Fruit fly (Drosophila melanogaster): ENCODE results near the gene aub.

The aub gene

dm6 chr2L:11041074-11041473 lies 39.8 kb upstream of the aub start:
- no peak for TF ChIP-seq phol (tag; optimal IDR thresholded peaks at IDR 0.05)
- TF ChIP-seq CG6813 (GFP tag; optimal IDR thresholded peaks at IDR 0.05): no peak
- no peak for TF ChIP-seq Dp (GFP tag; optimal IDR thresholded peaks at IDR 0.05)
- no peak for TF ChIP-seq CG3407 (GFP tag; optimal IDR thresholded peaks at IDR 0.05)
- no peak for TF ChIP-seq CG12155 (GFP tag; optimal IDR thresholded peaks at IDR 0.05)
- TF ChIP-seq Doc3 (GFP tag; IDR thresholded peaks at IDR 0.05; ENCODE audit: partially characterized antibody): no peak
- TF ChIP-seq Rfx (GFP tag; IDR thresholded peaks at IDR 0.05): no peak
- TF ChIP-seq Six4 (GFP tag; optimal IDR thresholded peaks at IDR 0.05): no peak
- TF ChIP-seq bbx (GFP tag; IDR thresholded peaks at IDR 0.05; ENCODE audit: partially characterized antibody): no peak
- no peak for TF ChIP-seq CG10979 (tag; optimal IDR thresholded peaks at IDR 0.05)
- no peak for TF ChIP-seq odd (GFP tag; optimal IDR thresholded peaks at IDR 0.05)
- TF ChIP-seq hb (GFP tag; IDR thresholded peaks at IDR 0.05; ENCODE audit: partially characterized antibody): no peak
- no peak for TF ChIP-seq CG10654 (GFP tag; optimal IDR thresholded peaks at IDR 0.05)
- no peak for TF ChIP-seq pan (optimal IDR thresholded peaks at IDR 0.05)
- TF ChIP-seq pan (GFP tag; optimal IDR thresholded peaks at IDR 0.05 in 1 of 2, IDR thresholded peaks at IDR 0.05 in 1 of 2): no peak
- TF ChIP-seq HHEX (GFP tag; optimal IDR thresholded peaks at IDR 0.05): no peak

- no peak for TF ChIP-seq CG8359 (GFP tag; optimal IDR thresholded peaks at IDR 0.05; ENCODE audit: borderline replicate concordance)
- TF ChIP-seq yki (optimal IDR thresholded peaks at IDR 0.05): no peak
- TF ChIP-seq HLH4C (GFP tag; IDR thresholded peaks at IDR 0.05; ENCODE audit: partially characterized antibody): no peak
- TF ChIP-seq inv (GFP tag; IDR thresholded peaks at IDR 0.05; ENCODE audit: partially characterized antibody): no peak
- TF ChIP-seq Pdp1 (GFP tag; optimal IDR thresholded peaks at IDR 0.05): peak in 1 of 2 experiments; percentile 79
- TF ChIP-seq run (tag; optimal IDR thresholded peaks at IDR 0.05): peak; percentile 16
- TF ChIP-seq pros (GFP tag; optimal IDR thresholded peaks at IDR 0.05): no peak
- TF ChIP-seq sens-2 (GFP tag; IDR thresholded peaks at IDR 0.05): 0 out of 2 replicates have a peak, but pooled peaks have one; percentile 15
- TF ChIP-seq sug (tag; optimal IDR thresholded peaks at IDR 0.05): peak; percentile 77
- TF ChIP-seq bbx (GFP tag; IDR thresholded peaks at IDR 0.05; ENCODE audit: partially characterized antibody): no peak
- TF ChIP-seq sd (tag; optimal IDR thresholded peaks at IDR 0.05): peak; percentile 13
- no peak for TF ChIP-seq CG18599 (GFP tag; optimal IDR thresholded peaks at IDR 0.05)
- TF ChIP-seq CG13894 (tag; optimal IDR thresholded peaks at IDR 0.05): peak; percentile 61
- TF ChIP-seq MESR4 (GFP tag; optimal IDR thresholded peaks at IDR 0.05): no peak
- TF ChIP-seq sqz (GFP tag; optimal IDR thresholded peaks at IDR 0.05): peak; percentile 35
- no peak for TF ChIP-seq ftz-f1 (GFP tag; optimal IDR thresholded peaks at IDR 0.05)
- TF ChIP-seq CG2199 (GFP tag; IDR thresholded peaks at IDR 0.05): 0 out of 3 replicates have a peak, but pooled peaks have one; percentile 33
- TF ChIP-seq scrt (GFP tag; optimal IDR thresholded peaks at IDR 0.05): no peak
- no peak for TF ChIP-seq Aef1 (GFP tag; IDR thresholded peaks at IDR 0.05)
- no peak for TF ChIP-seq CG11695 (GFP tag; IDR thresholded peaks at IDR 0.05)
- TF ChIP-seq sim (GFP tag; IDR thresholded peaks at IDR 0.05): no peak
- TF ChIP-seq Antp (GFP tag; optimal IDR thresholded peaks at IDR 0.05): no peak
- no peak for TF ChIP-seq Oli (tag; optimal IDR thresholded peaks at IDR 0.05)
- TF ChIP-seq wek (GFP tag; optimal IDR thresholded peaks at IDR 0.05): no peak
- no peak for TF ChIP-seq hb (GFP tag; IDR thresholded peaks at IDR 0.05; ENCODE audit: partially characterized antibody)
- no peak for TF ChIP-seq CG9437 (GFP tag; optimal IDR thresholded peaks at IDR 0.05)
- TF ChIP-seq Hr78 (GFP tag; optimal IDR thresholded peaks at IDR 0.05): peak in 1 of 2 experiments; percentile 90
- no peak for TF ChIP-seq CG15011 (GFP tag; optimal IDR thresholded peaks at IDR 0.05)
- no peak for TF ChIP-seq gce (GFP tag; IDR thresholded peaks at IDR 0.05)
- TF ChIP-seq Myb (GFP tag; optimal IDR thresholded peaks at IDR 0.05): no peak
- no peak for TF ChIP-seq luna (GFP tag; optimal IDR thresholded peaks at IDR 0.05)
- TF ChIP-seq CG2678 (tag; optimal IDR thresholded peaks at IDR 0.05): peak; percentile 12
- no peak for TF ChIP-seq fd3F (GFP tag; optimal IDR thresholded peaks at IDR 0.05)
- no peak for TF ChIP-seq en (GFP tag; optimal IDR thresholded peaks at IDR 0.05)
Observed at dm6 chr2L:11039548-11040144, 38.4 kb upstream of the aub start.

Measured in whole organism, embryonic.